Worm (Caenorhabditis elegans) whole organism, young adult: Measurements from ENCODE around the gene Y39A1A.3.

Source experiments
- B0019.2 ChIP-seq: fragments of 200-800 bp; sonication (Bioruptor generic); conservative IDR thresholded peaks from 2 replicates; pipeline ENCODE4 v1.3.6; 2022; ENCODE audit warnings: missing genetic modification reagents, missing genetic modification characterization, missing compliant biosample characterization
- B0035.1 ChIP-seq: sonication (generic microtip); optimal IDR thresholded peaks from 2 replicates; lab custom pipeline; 2016; ENCODE audit warnings: missing genetic modification characterization, mild to moderate bottlenecking, missing compliant biosample characterization, missing genotype, missing genetic modification reagents
- B0261.1 ChIP-seq: sonication (generic microtip); optimal IDR thresholded peaks from 2 replicates; lab custom pipeline; 2016; ENCODE audit warnings: mild to moderate bottlenecking, missing genetic modification characterization, moderate library complexity, missing compliant biosample characterization
- D2030.7 ChIP-seq: fragments of 200-800 bp; sonication (Bioruptor generic); IDR thresholded peaks from 2 replicates; pipeline ENCODE4 v1.3.6; 2022; ENCODE audit warnings: missing genetic modification reagents, missing genetic modification characterization, missing compliant biosample characterization
- F22D6.2 ChIP-seq: sonication (generic microtip); optimal IDR thresholded peaks from 2 replicates; lab custom pipeline; 2016; ENCODE audit warnings: mild to moderate bottlenecking, missing genetic modification characterization, missing compliant biosample characterization
- F23B12.7 ChIP-seq: sonication (generic microtip); optimal IDR thresholded peaks from 2 replicates; lab custom pipeline; 2017; ENCODE audit warnings: missing genetic modification characterization, mild to moderate bottlenecking, missing compliant biosample characterization, antibody characterized with exemption, moderate library complexity; ENCODE audit not compliant: insufficient read depth
- F55B11.4 ChIP-seq: sonication (generic microtip); optimal IDR thresholded peaks from 2 replicates; lab custom pipeline; 2016; ENCODE audit warnings: missing compliant biosample characterization, missing genetic modification characterization, borderline replicate concordance; ENCODE audit not compliant: insufficient read depth
- F57A8.1 ChIP-seq: fragments of 200-800 bp; sonication (Bioruptor generic); optimal IDR thresholded peaks from 2 replicates; lab custom pipeline; 2018; ENCODE audit warnings: mild to moderate bottlenecking, missing genetic modification characterization, moderate library complexity, missing compliant biosample characterization
- K12H6.12 ChIP-seq: fragments of 200-800 bp; sonication (Bioruptor generic); optimal IDR thresholded peaks from 2 replicates; lab custom pipeline; 2018; ENCODE audit warnings: mild to moderate bottlenecking, missing genetic modification characterization, missing compliant biosample characterization
- Y53F4B.3 ChIP-seq: fragments of 200-800 bp; sonication (Bioruptor generic); IDR thresholded peaks from 2 replicates; pipeline ENCODE4 v1.3.6; 2022; ENCODE audit warnings: missing genetic modification reagents, missing genetic modification characterization, missing compliant biosample characterization
- Y56A3A.18 ChIP-seq: fragments of 200-800 bp; sonication (Bioruptor generic); IDR thresholded peaks from 2 replicates; pipeline ENCODE4 v1.3.6; 2022; ENCODE audit warnings: missing genetic modification reagents, missing genetic modification characterization, missing compliant biosample characterization
- Y67H2A.10 ChIP-seq: fragments of 200-800 bp; sonication (Bioruptor generic); conservative IDR thresholded peaks from 2 replicates; pipeline ENCODE4 v1.3.6; 2022; ENCODE audit warnings: missing genetic modification reagents, missing genetic modification characterization, missing compliant biosample characterization
- aptf-2 ChIP-seq: fragments of 200-800 bp; sonication (Bioruptor generic); conservative IDR thresholded peaks from 2 replicates; pipeline ENCODE4 v1.3.6; 2022; ENCODE audit warnings: missing genetic modification reagents, missing genetic modification characterization, missing compliant biosample characterization
- ccch-3 ChIP-seq: fragments of 200-800 bp; sonication (Bioruptor generic); optimal IDR thresholded peaks from 2 replicates; lab custom pipeline; 2018; ENCODE audit warnings: mild to moderate bottlenecking, missing genetic modification characterization, missing compliant biosample characterization
- cebp-1 ChIP-seq, 2 experiments: fragments of 200-800 bp in 1 of 2; sonication (Bioruptor generic) in 1 of 2; sonication (generic microtip) in 1 of 2; IDR thresholded peaks in 1 of 2; optimal IDR thresholded peaks in 1 of 2; 2 replicates each; pipeline versions ENCODE4 v1.3.6 to Lab custom; 2017 to 2022; ENCODE audit warnings: missing compliant biosample characterization in 2 of 2, missing genetic modification characterization in 2 of 2, mild to moderate bottlenecking in 1 of 2, missing genetic modification reagents in 1 of 2, moderate library complexity in 1 of 2
- ceh-100 ChIP-seq: fragments of 200-800 bp; sonication (Bioruptor generic); IDR thresholded peaks from 2 replicates; pipeline ENCODE4 v1.3.6; 2022; ENCODE audit warnings: missing genetic modification reagents, missing genetic modification characterization, missing compliant biosample characterization
- ceh-40 ChIP-seq: fragments of 200-800 bp; sonication (Bioruptor generic); IDR thresholded peaks from 2 replicates; pipeline ENCODE4 v1.3.6; 2022; ENCODE audit warnings: missing genetic modification characterization, missing compliant biosample characterization
- die-1 ChIP-seq: sonication (generic microtip); optimal IDR thresholded peaks from 2 replicates; lab custom pipeline; 2016; ENCODE audit warnings: missing genotype, mild to moderate bottlenecking, missing genetic modification characterization, missing compliant biosample characterization
- dpff-1 ChIP-seq: sonication (generic microtip); optimal IDR thresholded peaks from 2 replicates; lab custom pipeline; 2017; ENCODE audit warnings: mild to moderate bottlenecking, missing genetic modification characterization, missing compliant biosample characterization
- egl-44 ChIP-seq: fragments of 200-800 bp; sonication (Bioruptor generic); IDR thresholded peaks from 2 replicates; pipeline ENCODE4 v1.3.6; 2022; ENCODE audit warnings: missing genetic modification reagents, missing genetic modification characterization, missing compliant biosample characterization
- him-1 ChIP-seq: sonication (generic microtip); optimal IDR thresholded peaks from 2 replicates; lab custom pipeline; 2016; ENCODE audit warnings: missing genotype, missing genetic modification reagents, missing genetic modification characterization, missing compliant biosample characterization
- hlh-12 ChIP-seq: sonication (generic microtip); optimal IDR thresholded peaks from 2 replicates; lab custom pipeline; 2016; ENCODE audit warnings: missing genetic modification characterization, missing compliant biosample characterization
- hlh-26 ChIP-seq: fragments of 200-800 bp; sonication (Bioruptor generic); conservative IDR thresholded peaks from 2 replicates; pipeline ENCODE4 v1.3.6; 2022; ENCODE audit warnings: missing genetic modification reagents, missing genetic modification characterization, missing compliant biosample characterization
- let-526 ChIP-seq: fragments of 200-800 bp; sonication (Bioruptor generic); IDR thresholded peaks from 2 replicates; pipeline ENCODE4 v1.3.6; 2022; ENCODE audit warnings: missing genetic modification reagents, missing genetic modification characterization, missing compliant biosample characterization
- lin-26 ChIP-seq: fragments of 200-800 bp; sonication (Bioruptor generic); IDR thresholded peaks from 2 replicates; pipeline ENCODE4 v1.3.6; 2022; ENCODE audit warnings: missing genetic modification reagents, missing genetic modification characterization, missing compliant biosample characterization
- lin-40 ChIP-seq: sonication (generic microtip); optimal IDR thresholded peaks from 2 replicates; lab custom pipeline; 2016; ENCODE audit warnings: missing genetic modification characterization, mild to moderate bottlenecking, missing compliant biosample characterization, missing genotype, missing genetic modification reagents
- lin-54 ChIP-seq: fragments of 200-800 bp; sonication (Bioruptor generic); optimal IDR thresholded peaks from 2 replicates; lab custom pipeline; 2018; ENCODE audit warnings: mild to moderate bottlenecking, missing genetic modification characterization, missing compliant biosample characterization
- lsl-1 ChIP-seq: fragments of 200-800 bp; sonication (Bioruptor generic); optimal IDR thresholded peaks from 2 replicates; lab custom pipeline; 2018; ENCODE audit warnings: mild to moderate bottlenecking, missing genetic modification characterization, moderate library complexity, missing compliant biosample characterization
- mxl-1 ChIP-seq: sonication (generic microtip); optimal IDR thresholded peaks from 2 replicates; lab custom pipeline; 2016; ENCODE audit warnings: missing genetic modification characterization, missing compliant biosample characterization
- nhr-27 ChIP-seq: fragments of 200-800 bp; sonication (Bioruptor generic); optimal IDR thresholded peaks from 2 replicates; lab custom pipeline; 2018; ENCODE audit warnings: mild to moderate bottlenecking, missing genetic modification characterization, moderate library complexity, missing compliant biosample characterization
- nhr-80 ChIP-seq: sonication (generic microtip); optimal IDR thresholded peaks from 2 replicates; lab custom pipeline; 2016; ENCODE audit warnings: missing genetic modification characterization, missing compliant biosample characterization
- rpc-1 ChIP-seq, 2 experiments: fragments of 150-350 bp in 1 of 2; sonication (generic microtip) in 1 of 2; optimal IDR thresholded peaks; 2 replicates each; lab custom pipeline; 2014 to 2018; ENCODE audit warnings: missing biosample characterization in 1 of 2, missing genetic modification characterization in 1 of 2, missing genetic modification reagents in 1 of 2, missing genotype in 1 of 2
- sea-2 ChIP-seq: fragments of 200-800 bp; sonication (Bioruptor generic); IDR thresholded peaks from 2 replicates; pipeline ENCODE4 v1.3.6; 2022; ENCODE audit warnings: missing genetic modification characterization, missing compliant biosample characterization
- snpc-1.1 ChIP-seq: sonication (generic microtip); optimal IDR thresholded peaks from 2 replicates; lab custom pipeline; 2017; ENCODE audit warnings: missing genetic modification characterization, mild to moderate bottlenecking, missing compliant biosample characterization, antibody characterized with exemption, moderate library complexity, missing genotype, missing genetic modification reagents; ENCODE audit not compliant: insufficient read depth
- snpc-3.4 ChIP-seq: sonication (generic microtip); optimal IDR thresholded peaks from 2 replicates; lab custom pipeline; 2017; ENCODE audit warnings: missing genetic modification characterization, mild to moderate bottlenecking, missing compliant biosample characterization, antibody characterized with exemption, moderate library complexity, missing genotype, missing genetic modification reagents
- snpc-4 ChIP-seq, 5 experiments: fragments of 150-350 bp in 1 of 5; sonication (generic microtip) in 4 of 5; optimal IDR thresholded peaks; 2 replicates each; lab custom pipeline; 2014 to 2018; ENCODE audit warnings: missing genetic modification characterization in 5 of 5, missing biosample characterization in 3 of 5, antibody characterized with exemption in 2 of 5, mild to moderate bottlenecking in 2 of 5, missing compliant biosample characterization in 2 of 5, missing genotype in 2 of 5, moderate library complexity in 2 of 5, missing genetic modification reagents in 1 of 5
- zfh-2 ChIP-seq: fragments of 200-800 bp; sonication (Bioruptor generic); conservative IDR thresholded peaks from 2 replicates; pipeline ENCODE4 v1.3.6; 2022; ENCODE audit warnings: missing genetic modification reagents, missing genetic modification characterization, missing compliant biosample characterization
- ztf-18 ChIP-seq: sonication (generic microtip); optimal IDR thresholded peaks from 2 replicates; lab custom pipeline; 2016; ENCODE audit warnings: missing genotype, mild to moderate bottlenecking, missing genetic modification characterization, missing compliant biosample characterization
- ztf-25 ChIP-seq: fragments of 200-800 bp; sonication (Bioruptor generic); IDR thresholded peaks from 2 replicates; pipeline ENCODE4 v1.3.6; 2022; ENCODE audit warnings: missing genetic modification reagents, missing genetic modification characterization, missing compliant biosample characterization
- ztf-6 ChIP-seq: fragments of 200-800 bp; sonication (Bioruptor generic); IDR thresholded peaks from 2 replicates; pipeline ENCODE4 v1.3.6; 2022; ENCODE audit warnings: missing genetic modification reagents, missing genetic modification characterization, missing compliant biosample characterization

Y39A1A.3 gene

ce11 chrIII:10586243-10586642 lies 10.0 kb downstream of the Y39A1A.3 start, which contains the start of gene Y45F3A.5:
TSS of gene Y45F3A.5 (minus strand) at chrIII:10586343.
- TF ChIP-seq nhr-80 (tag; lab: Kevin White, UChicago) (no peak), B0035.1 (tag; lab: Kevin White, UChicago) (no peak), ztf-6 (GFP tag; lab: Robert Waterston, UW) (no peak), cebp-1 (GFP tag; IDR thresholded peaks at IDR 0.05; lab: Robert Waterston, UW) (no peak), cebp-1 (tag; optimal IDR thresholded peaks at IDR 0.05; lab: Kevin White, UChicago) (no peak), Y53F4B.3 (GFP tag; lab: Robert Waterston, UW) (no peak), sea-2 (no peak), nhr-27 (tag; lab: Kevin White, UChicago) (no peak), K12H6.12 (tag; lab: Kevin White, UChicago) (no peak), hlh-26 (no peak), egl-44 (no peak), rpc-1 (optimal IDR thresholded peaks at IDR 0.05; lab: Kevin White, UChicago) (no peak), rpc-1 (tag; optimal IDR thresholded peaks at IDR 0.05; lab: Kevin White, UChicago) (no peak), lin-40 (no peak), ccch-3 (GFP tag; lab: Kevin White, UChicago) (no peak), Y67H2A.10 (GFP tag; lab: Robert Waterston, UW) (no peak), F57A8.1 (GFP tag; lab: Kevin White, UChicago) (no peak), lin-54 (GFP tag; lab: Kevin White, UChicago) (no peak), ztf-25 (GFP tag; lab: Robert Waterston, UW) (no peak), snpc-3.4 (tag; lab: Kevin White, UChicago) (no peak)
- TF ChIP-seq, all 124 proteins: peak for 0

ce11 chrIII:10583483-10583882 lies 12.8 kb downstream of the Y39A1A.3 start:
- TF ChIP-seq lin-26 (GFP tag; lab: Robert Waterston, UW) (0 out of 2 replicates have a peak, but pooled peaks have one; percentile 25), lsl-1 (GFP tag; lab: Kevin White, UChicago) (no peak), aptf-2 (GFP tag; lab: Robert Waterston, UW) (no peak)

- TF ChIP-seq B0019.2 (GFP tag; lab: Robert Waterston, UW) (no peak), B0261.1 (tag; lab: Kevin White, UChicago) (no peak), F55B11.4 (no peak), let-526 (GFP tag; lab: Robert Waterston, UW) (no peak), D2030.7 (GFP tag; lab: Robert Waterston, UW) (no peak), Y56A3A.18 (GFP tag; lab: Robert Waterston, UW) (no peak), F22D6.2 (no peak), snpc-1.1 (tag; lab: Kevin White, UChicago) (no peak), snpc-4 (GFP tag; optimal IDR thresholded peaks at IDR 0.05; lab: Kevin White, UChicago) (no peak), snpc-4 (tag; optimal IDR thresholded peaks at IDR 0.05; lab: Kevin White, UChicago) (peak in 2 of 4 experiments; percentile 36 to 69)
These were observed 16.1 kb downstream of the Y39A1A.3 start for ce11 chrIII:10580206-10580605.

DNA sequence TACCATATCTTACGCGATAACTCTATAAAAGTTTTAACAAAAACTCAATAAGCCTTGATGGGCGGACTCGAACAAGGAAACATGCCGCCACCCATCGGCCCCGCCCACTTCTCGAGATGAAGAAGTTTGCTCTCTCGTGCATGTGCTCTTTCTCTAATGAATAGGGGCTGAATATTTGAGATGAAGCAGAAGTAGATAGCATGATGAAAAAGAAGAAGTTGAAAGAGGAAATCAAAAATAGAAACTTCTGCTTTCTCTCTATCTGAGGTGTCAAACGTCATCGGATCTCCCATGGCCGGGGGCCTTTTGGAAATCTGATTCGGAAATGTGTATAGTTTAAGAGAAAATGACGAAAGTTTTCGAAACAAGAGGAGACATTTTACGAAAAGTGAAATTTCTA lies 17.4 kb downstream of the Y39A1A.3 start:
- TF ChIP-seq dpff-1 (tag; lab: Kevin White, UChicago), result no peak
- TF ChIP-seq ceh-40 (GFP tag; lab: Robert Waterston, UW), result no peak
- no peak for TF ChIP-seq F23B12.7 (tag; lab: Kevin White, UChicago)
- TF ChIP-seq ceh-100 (GFP tag; lab: Robert Waterston, UW), result no peak
- TF ChIP-seq ztf-18, result no peak
- no peak for TF ChIP-seq mxl-1 (tag; lab: Kevin White, UChicago)
- no peak for TF ChIP-seq zfh-2 (GFP tag; lab: Robert Waterston, UW)
- TF ChIP-seq die-1, result no peak
- TF ChIP-seq him-1 (tag; lab: Kevin White, UChicago), result no peak
- TF ChIP-seq let-526 (GFP tag; lab: Robert Waterston, UW), result no peak
- TF ChIP-seq hlh-12, result no peak
- TF ChIP-seq K12H6.12 (tag; lab: Kevin White, UChicago), result no peak
- TF ChIP-seq nhr-27 (tag; lab: Kevin White, UChicago), result no peak
